Worm (Caenorhabditis elegans): ENCODE measurements around the gene sluh-7.
"Not testable (repeated sequence)": the region's sequence is repeated elsewhere in the genome, so short reads cannot be mapped to it uniquely, and the experiment has no call there.

The sluh-7 gene

ce11 chrV:10341905-10342328 is 13.7 kb downstream of the sluh-7 start, which contains the start of gene K07C5.13:
TSS of gene K07C5.13 (plus strand) at chrV:10342055.
- TF ChIP-seq unc-86 (tag; optimal IDR thresholded peaks at IDR 0.05) (peak; percentile 5), tbx-2 (tag; optimal IDR thresholded peaks at IDR 0.05) (peak; percentile 25), sdc-2 (tag; optimal IDR thresholded peaks at IDR 0.05) (peak; percentile 22), ceh-34 (tag; optimal IDR thresholded peaks at IDR 0.05) (peak; percentile 29), unc-3 (GFP tag; conservative IDR thresholded peaks at IDR 0.05) (0 out of 2 replicates have a peak, but pooled peaks have one; percentile 42), ref-2 (tag; optimal IDR thresholded peaks at IDR 0.05) (peak; percentile 49), unc-42 (tag; optimal IDR thresholded peaks at IDR 0.05) (peak; percentile 17), ceh-31 (tag; optimal IDR thresholded peaks at IDR 0.05) (peak; percentile 56), ceh-18 (tag; optimal IDR thresholded peaks at IDR 0.05) (peak; percentile 70)
- not testable (repeated sequence) for TF ChIP-seq unc-3 (tag; optimal IDR thresholded peaks at IDR 0.05)

ce11 chrV:10339200-10339599 is 16.4 kb downstream of the sluh-7 start, which contains the start of gene K07C5.2:
TSS of gene K07C5.2 (plus strand) at chrV:10339500.
- TF ChIP-seq pha-2 (tag; optimal IDR thresholded peaks at IDR 0.05): no peak
- no peak for TF ChIP-seq elt-4 (tag; optimal IDR thresholded peaks at IDR 0.05)
- no peak for TF ChIP-seq fkh-10 (GFP tag; optimal IDR thresholded peaks at IDR 0.05)
- no peak for TF ChIP-seq hlh-6 (tag; optimal IDR thresholded peaks at IDR 0.05)
- TF ChIP-seq che-1 (tag; optimal IDR thresholded peaks at IDR 0.05): no peak
- TF ChIP-seq sox-4 (tag; optimal IDR thresholded peaks at IDR 0.05): no peak
- no peak for TF ChIP-seq elt-2 (tag; optimal IDR thresholded peaks at IDR 0.05)
- no peak for TF ChIP-seq dmd-4 (tag; optimal IDR thresholded peaks at IDR 0.05; ENCODE audit: borderline replicate concordance)
- no peak for TF ChIP-seq ceh-30 (tag; optimal IDR thresholded peaks at IDR 0.05)
- TF ChIP-seq ceh-22 (tag; optimal IDR thresholded peaks at IDR 0.05): no peak
- TF ChIP-seq ama-1 (optimal IDR thresholded peaks at IDR 0.05): no peak
- TF ChIP-seq hlh-30 (tag; optimal IDR thresholded peaks at IDR 0.05; ENCODE audit: insufficient read depth): no peak
- no peak for TF ChIP-seq eyg-1 (tag; optimal IDR thresholded peaks at IDR 0.05)
- no peak for TF ChIP-seq ahr-1 (tag; optimal IDR thresholded peaks at IDR 0.05)
- no peak for TF ChIP-seq ztf-16 (tag; optimal IDR thresholded peaks at IDR 0.05)

ce11 chrV:10338305-10338992 is 17.2 kb downstream of the sluh-7 start, which contains the start of gene arx-2:
TSS of gene arx-2 (minus strand) at chrV:10338355.
- no peak for TF ChIP-seq C08G9.2 (tag; optimal IDR thresholded peaks at IDR 0.05)
- TF ChIP-seq nhr-232 (tag; optimal IDR thresholded peaks at IDR 0.05): no peak
- TF ChIP-seq Y22D7AL.16 (tag; optimal IDR thresholded peaks at IDR 0.05): no peak
- TF ChIP-seq ceh-31 (tag; optimal IDR thresholded peaks at IDR 0.05): no peak
- TF ChIP-seq unc-42 (tag; optimal IDR thresholded peaks at IDR 0.05): no peak
- no peak for TF ChIP-seq ceh-18 (tag; optimal IDR thresholded peaks at IDR 0.05)
- no peak for TF ChIP-seq ztf-16 (tag; optimal IDR thresholded peaks at IDR 0.05)
- TF ChIP-seq pag-3 (tag; optimal IDR thresholded peaks at IDR 0.05; ENCODE audit: borderline replicate concordance): no peak
- TF ChIP-seq mec-3 (tag; optimal IDR thresholded peaks at IDR 0.05; ENCODE audit: borderline replicate concordance): no peak

ce11 chrV:10333843-10334242 is 21.8 kb downstream of the sluh-7 start:
- TF ChIP-seq nhr-232 (tag; optimal IDR thresholded peaks at IDR 0.05) (no peak), hlh-13 (GFP tag; optimal IDR thresholded peaks at IDR 0.05) (no peak), K09A11.1 (tag; optimal IDR thresholded peaks at IDR 0.05; ENCODE audit: insufficient read depth) (no peak), sdc-2 (tag; optimal IDR thresholded peaks at IDR 0.05) (no peak), ceh-31 (tag; optimal IDR thresholded peaks at IDR 0.05) (no peak), ceh-24 (tag; optimal IDR thresholded peaks at IDR 0.05) (no peak), ceh-19 (GFP tag; optimal IDR thresholded peaks at IDR 0.05) (no peak), madf-2 (tag; optimal IDR thresholded peaks at IDR 0.05) (no peak), unc-86 (tag; optimal IDR thresholded peaks at IDR 0.05) (no peak), ztf-16 (tag; optimal IDR thresholded peaks at IDR 0.05) (no peak), elt-4 (tag; optimal IDR thresholded peaks at IDR 0.05) (no peak), pha-2 (tag; optimal IDR thresholded peaks at IDR 0.05) (no peak), unc-55 (GFP tag; optimal IDR thresholded peaks at IDR 0.05) (no peak)

Data from whole organism, late embryonic.